Worm (Caenorhabditis elegans): ENCODE data around the gene srx-20.

srx-20 gene

DNA sequence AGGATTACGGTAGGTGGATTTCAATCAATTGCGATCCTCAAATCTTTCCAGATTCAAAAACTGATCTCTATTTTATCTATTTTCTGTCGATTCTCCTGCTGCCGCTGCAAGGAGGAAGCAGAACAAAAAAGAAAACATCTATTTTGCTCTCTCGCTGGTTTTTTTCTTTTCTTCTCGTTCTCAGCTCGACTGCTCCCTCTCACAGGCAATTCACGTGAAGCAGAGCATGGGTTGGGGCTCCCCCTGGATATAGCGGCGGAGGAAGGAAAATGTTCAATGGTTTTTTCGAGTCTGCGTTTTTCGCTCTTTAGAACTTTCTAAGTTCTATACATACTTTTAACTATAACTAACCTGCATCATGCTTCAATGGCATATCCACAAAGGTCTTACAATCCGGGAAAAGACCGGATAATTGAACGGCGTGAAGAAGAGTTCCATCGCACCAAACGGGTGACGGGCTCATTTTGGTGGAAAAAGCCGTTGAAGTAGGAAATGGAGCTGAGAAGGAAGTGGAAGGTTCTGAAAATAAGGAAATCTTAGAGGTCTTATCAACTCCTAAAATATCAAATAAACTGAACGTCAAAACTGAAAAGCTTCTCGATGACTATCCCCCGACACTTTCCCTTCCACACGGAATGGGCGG is 11.1 kb downstream of the srx-20 start:
- TF ChIP-seq mls-2 (tag; optimal IDR thresholded peaks at IDR 0.05) (no peak), cnd-1 (tag; optimal IDR thresholded peaks at IDR 0.05) (peak; percentile 23)

DNA sequence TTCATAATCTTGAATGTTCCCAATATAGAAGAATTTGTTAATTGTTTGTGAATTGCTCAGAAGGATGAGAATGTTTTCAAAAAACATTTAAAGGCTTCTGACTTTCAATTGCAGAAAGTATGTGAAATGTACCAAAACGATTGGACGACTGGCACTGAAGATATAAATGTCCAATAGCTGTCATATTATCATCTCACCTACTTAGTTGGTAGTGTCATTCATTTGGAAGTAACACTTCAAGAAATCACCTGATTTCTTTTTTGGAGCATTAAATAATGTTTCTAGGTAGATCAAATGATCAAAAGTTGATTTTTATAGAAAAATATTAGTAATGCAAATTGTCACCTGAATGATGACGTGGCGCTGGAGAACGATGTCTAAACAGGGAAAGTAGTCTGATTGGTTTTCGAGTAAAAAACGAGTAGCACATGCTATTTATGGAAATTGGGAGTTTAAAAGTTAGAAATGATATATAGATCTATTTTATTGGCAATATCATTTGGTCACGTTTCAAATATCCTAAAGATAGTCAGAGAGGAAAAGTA is 11.8 kb downstream of the srx-20 start:
- TF ChIP-seq ham-2 (GFP tag; optimal IDR thresholded peaks at IDR 0.05): no peak
- no peak for TF ChIP-seq lin-32 (GFP tag; optimal IDR thresholded peaks at IDR 0.05)
- TF ChIP-seq ztf-11 (tag; optimal IDR thresholded peaks at IDR 0.05): no peak
- TF ChIP-seq nhr-12 (tag; optimal IDR thresholded peaks at IDR 0.05): no peak
- no peak for TF ChIP-seq mab-5 (tag; optimal IDR thresholded peaks at IDR 0.05)
- no peak for TF ChIP-seq sptf-1 (tag; optimal IDR thresholded peaks at IDR 0.05)
- no peak for TF ChIP-seq hlh-1 (tag; optimal IDR thresholded peaks at IDR 0.05)
- TF ChIP-seq nhr-2 (tag; optimal IDR thresholded peaks at IDR 0.05): no peak
- TF ChIP-seq tbx-8 (GFP tag; optimal IDR thresholded peaks at IDR 0.05): no peak
- no peak for TF ChIP-seq ceh-39 (tag; optimal IDR thresholded peaks at IDR 0.05)

DNA sequence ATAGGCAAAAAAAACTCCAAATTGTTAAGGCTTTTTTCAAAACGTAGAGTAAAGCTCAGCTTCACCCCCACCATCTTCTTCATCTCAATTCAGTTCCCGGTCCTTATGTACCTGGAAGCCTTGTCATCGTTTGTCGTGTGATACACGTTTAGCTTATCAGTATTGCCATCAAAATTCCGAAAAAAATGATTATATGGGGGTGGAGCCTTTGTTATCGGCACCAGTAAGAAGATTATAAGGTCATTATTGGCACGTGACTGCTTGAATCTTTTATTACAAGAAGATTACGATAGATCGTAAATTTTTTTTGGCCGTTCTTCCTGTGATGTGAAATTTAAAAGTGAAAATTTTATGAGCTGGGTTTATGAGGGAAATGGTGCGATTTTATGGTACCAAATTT is 12.5 kb downstream of the srx-20 start:
- TF ChIP-seq elt-3 (tag; optimal IDR thresholded peaks at IDR 0.05) (no peak), elt-1 (tag; optimal IDR thresholded peaks at IDR 0.05; ENCODE audit: borderline replicate concordance, insufficient read depth) (no peak), ceh-43 (GFP tag; optimal IDR thresholded peaks at IDR 0.05) (no peak), drap-1 (GFP tag; optimal IDR thresholded peaks at IDR 0.05) (no peak)

DNA sequence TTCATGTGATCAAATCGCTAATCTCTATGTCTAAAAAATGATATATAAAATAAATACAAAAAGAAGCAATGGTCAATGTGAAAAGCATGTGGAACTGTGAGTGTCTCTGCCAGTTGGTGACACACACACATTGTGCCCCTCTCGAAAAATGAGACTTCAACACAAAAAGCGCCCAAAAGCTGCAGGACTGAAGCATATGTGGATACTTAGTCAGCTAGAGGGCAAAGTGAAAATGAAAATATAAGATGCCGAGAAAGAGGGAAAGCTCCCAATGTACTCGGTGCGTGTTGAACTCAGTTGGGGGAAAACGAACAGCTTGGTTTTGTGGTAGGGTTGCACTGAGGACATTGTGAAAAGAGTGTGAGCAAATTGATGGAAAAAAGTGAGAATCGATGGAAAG is 13.3 kb downstream of the srx-20 start:
- TF ChIP-seq hlh-1 (tag; optimal IDR thresholded peaks at IDR 0.05): peak; percentile 45
- no peak for TF ChIP-seq unc-120 (tag; optimal IDR thresholded peaks at IDR 0.05; ENCODE audit: poor library complexity, severe bottlenecking)
- TF ChIP-seq unc-62 (GFP tag; optimal IDR thresholded peaks at IDR 0.05): peak; percentile 21
- TF ChIP-seq ces-1 (GFP tag; optimal IDR thresholded peaks at IDR 0.05): peak; percentile 57
- no peak for TF ChIP-seq lin-32 (GFP tag; optimal IDR thresholded peaks at IDR 0.05)
- no peak for TF ChIP-seq snpc-4 (tag; optimal IDR thresholded peaks at IDR 0.05)
- TF ChIP-seq pha-4 (tag; optimal IDR thresholded peaks at IDR 0.05): no peak

DNA sequence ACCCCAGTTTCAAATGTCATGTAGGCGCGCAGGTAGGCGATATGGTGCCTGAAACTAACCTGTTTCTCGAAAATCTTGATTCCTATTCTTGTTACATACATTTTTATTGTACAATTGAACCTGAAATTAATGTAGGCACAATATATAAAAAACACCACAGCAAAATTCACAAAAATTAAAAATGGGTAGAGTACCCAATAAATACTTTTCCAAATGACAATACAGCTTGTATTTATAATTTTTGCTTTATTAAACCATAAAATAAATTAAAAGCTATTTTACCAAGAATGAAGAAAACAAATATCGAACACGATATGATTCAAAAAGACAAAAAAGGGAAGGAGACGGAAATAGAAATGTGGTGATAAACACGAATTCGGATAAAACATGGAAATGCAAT is 15.5 kb downstream of the srx-20 start, which contains the start of gene tre-2:
Gene tre-2 (minus strand): TSS at position 101 of the 400 bp plus-strand sequence.
- TF ChIP-seq lin-32 (GFP tag; optimal IDR thresholded peaks at IDR 0.05) (no peak), ces-1 (GFP tag; optimal IDR thresholded peaks at IDR 0.05) (no peak), unc-62 (GFP tag; optimal IDR thresholded peaks at IDR 0.05) (no peak), unc-120 (tag; optimal IDR thresholded peaks at IDR 0.05; ENCODE audit: poor library complexity, severe bottlenecking) (no peak), bed-3 (GFP tag; optimal IDR thresholded peaks at IDR 0.05) (no peak), nhr-12 (tag; optimal IDR thresholded peaks at IDR 0.05) (no peak), mls-2 (tag; optimal IDR thresholded peaks at IDR 0.05) (no peak), ceh-43 (GFP tag; optimal IDR thresholded peaks at IDR 0.05) (no peak), ztf-11 (tag; optimal IDR thresholded peaks at IDR 0.05) (no peak)

DNA sequence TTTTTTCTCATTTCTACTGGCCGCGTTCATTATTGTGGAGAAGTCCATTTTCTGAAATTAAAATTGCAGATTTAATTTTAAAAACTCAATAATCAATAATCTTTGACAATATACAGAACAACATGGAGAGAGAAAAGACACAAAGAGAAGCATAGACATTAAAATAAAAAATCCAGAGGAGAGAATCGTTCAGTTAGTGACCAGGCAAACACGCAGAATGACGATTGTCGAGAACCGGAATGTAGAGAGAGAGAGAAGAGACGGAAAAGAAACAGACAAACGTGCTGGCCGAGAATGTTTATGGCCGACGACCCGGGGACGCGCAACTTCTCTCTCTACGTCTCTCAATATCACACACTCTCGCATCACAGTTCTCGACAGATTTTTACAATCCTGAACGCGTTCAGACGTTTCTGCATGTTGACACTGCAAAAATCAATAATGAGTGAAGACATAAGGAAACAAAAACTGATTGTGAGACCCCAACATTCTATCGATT is 19.8 kb downstream of the srx-20 start, which contains the start of the genes T05A12.3 and T05A12.4:
Gene T05A12.3 (minus strand): TSS at position 51 of the 499 bp plus-strand sequence.
Gene T05A12.4 (plus strand): TSS at position 348 of the 499 bp plus-strand sequence.
- TF ChIP-seq elt-1 (tag; optimal IDR thresholded peaks at IDR 0.05; ENCODE audit: borderline replicate concordance, insufficient read depth): no peak
- no peak for TF ChIP-seq unc-62 (GFP tag; optimal IDR thresholded peaks at IDR 0.05)
- peak; percentile 24 for TF ChIP-seq lsy-2 (tag; optimal IDR thresholded peaks at IDR 0.05)
- no peak for TF ChIP-seq ham-2 (GFP tag; optimal IDR thresholded peaks at IDR 0.05)
- TF ChIP-seq ces-1 (GFP tag; optimal IDR thresholded peaks at IDR 0.05): peak; percentile 5
- TF ChIP-seq tbx-8 (GFP tag; optimal IDR thresholded peaks at IDR 0.05): no peak
- no peak for TF ChIP-seq lin-32 (GFP tag; optimal IDR thresholded peaks at IDR 0.05)
- peak; percentile 27 for TF ChIP-seq drap-1 (GFP tag; optimal IDR thresholded peaks at IDR 0.05)

DNA sequence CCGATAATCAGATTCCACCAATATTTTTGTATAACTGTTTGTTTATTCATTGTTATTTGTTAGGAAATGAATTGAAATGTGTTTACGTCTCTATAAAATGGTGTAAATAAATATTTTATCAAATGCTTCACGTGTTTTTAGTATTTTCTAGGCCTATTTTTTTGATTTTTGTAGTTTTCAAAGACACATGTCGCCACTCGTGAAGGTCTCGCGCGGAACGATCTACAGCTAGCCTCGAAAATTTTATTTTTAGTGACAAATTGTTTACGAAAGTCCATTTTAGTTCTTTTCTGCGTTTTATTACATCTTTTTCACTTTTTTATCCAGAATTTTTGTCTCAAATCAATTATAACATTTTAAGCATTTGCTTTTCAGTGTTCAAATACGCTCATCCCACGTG is 35.7 kb downstream of the srx-20 start, which contains the start of gene T22D1.5:
Gene T22D1.5 (plus strand): TSS at position 376 of the 400 bp plus-strand sequence.
- no peak for TF ChIP-seq flh-1 (GFP tag; optimal IDR thresholded peaks at IDR 0.05)
- TF ChIP-seq nhr-237 (tag; optimal IDR thresholded peaks at IDR 0.05): no peak
- no peak for TF ChIP-seq nhr-28 (tag; optimal IDR thresholded peaks at IDR 0.05)
- TF ChIP-seq blmp-1 (tag; optimal IDR thresholded peaks at IDR 0.05): no peak

Measured in whole organism, mixed stage, embryonic.